Worm (Caenorhabditis elegans) whole organism, L1 larva: Measurements from ENCODE around the gene F54D5.2.
A peak's percentile ranks its signal among the peaks of the same experiment; 100 is the strongest.

Experiments used
- C34B4.2 ChIP-seq: sonication (generic microtip); optimal IDR thresholded peaks from 2 replicates; lab custom pipeline; 2017; ENCODE audit warnings: mild to moderate bottlenecking, missing genetic modification characterization, missing compliant biosample characterization
- fkh-8 ChIP-seq: sonication (generic microtip); optimal IDR thresholded peaks from 2 replicates; lab custom pipeline; 2016; ENCODE audit warnings: mild to moderate bottlenecking, missing genetic modification characterization, missing compliant biosample characterization
- isw-1 ChIP-seq: fragments of 200-800 bp; sonication (Bioruptor generic); IDR thresholded peaks from 2 replicates; pipeline ENCODE4 v1.3.6; 2022; ENCODE audit warnings: missing genetic modification characterization, missing compliant biosample characterization
- lsy-2 ChIP-seq, 2 experiments: fragments of 150-350 bp; optimal IDR thresholded peaks; 2 replicates each; lab custom pipeline; 2014; ENCODE audit warnings: missing biosample characterization in 2 of 2, missing genetic modification characterization in 2 of 2
- mep-1 ChIP-seq: fragments of 150-350 bp; optimal IDR thresholded peaks from 2 replicates; lab custom pipeline; 2014; ENCODE audit warnings: missing biosample characterization, missing genetic modification characterization
- nhr-28 ChIP-seq: fragments of 150-350 bp; optimal IDR thresholded peaks from 2 replicates; lab custom pipeline; 2014; ENCODE audit warnings: missing biosample characterization, missing genetic modification characterization
- nhr-76 ChIP-seq: sonication (generic microtip); optimal IDR thresholded peaks from 2 replicates; lab custom pipeline; 2017; ENCODE audit warnings: missing biosample characterization, missing genetic modification characterization
- pqm-1 ChIP-seq: sonication (generic microtip); optimal IDR thresholded peaks from 3 replicates; lab custom pipeline; 2017; ENCODE audit warnings: missing biosample characterization, missing genetic modification characterization
- sox-4 ChIP-seq: sonication (generic microtip); optimal IDR thresholded peaks from 2 replicates; lab custom pipeline; 2016; ENCODE audit warnings: missing genetic modification characterization, missing compliant biosample characterization

ce11 chrII:11620630-11621246, 47.8 kb downstream of the F54D5.2 start:
- TF ChIP-seq nhr-76 (tag; lab: Kevin White, UChicago) (no peak), fkh-8 (tag; lab: Kevin White, UChicago) (no peak), pqm-1 (tag; lab: Kevin White, UChicago) (no peak), mep-1 (tag; lab: Kevin White, UChicago) (no peak), nhr-28 (tag; lab: Kevin White, UChicago) (no peak), sox-4 (tag; lab: Kevin White, UChicago) (no peak), isw-1 (no peak), C34B4.2 (tag; lab: Kevin White, UChicago) (no peak), lsy-2 (tag; optimal IDR thresholded peaks at IDR 0.05; lab: Kevin White, UChicago) (peak in 1 of 2 experiments; percentile 33)
